Fruit fly (Drosophila melanogaster) whole organism, prepupa: ENCODE results near the gene Ptip.
A peak's percentile ranks its signal among the peaks of the same experiment; 100 is the strongest.

Experiments
- CG10669 ChIP-seq: fragments of 200-800 bp; sonication (Bioruptor generic); optimal IDR thresholded peaks from 3 replicates; lab custom pipeline; 2018; ENCODE audit warnings: missing biosample characterization, mild to moderate bottlenecking, missing genetic modification characterization, moderate library complexity
- CG11294 ChIP-seq: fragments of 200-800 bp; sonication (Bioruptor generic); IDR thresholded peaks from 2 replicates; pipeline ENCODE4 v1.3.6; 2022; ENCODE audit warnings: missing biosample characterization, missing genetic modification characterization
- CG11762 ChIP-seq: fragments of 200-800 bp; sonication (Bioruptor generic); optimal IDR thresholded peaks from 3 replicates; lab custom pipeline; 2016; ENCODE audit warnings: missing biosample characterization, missing genetic modification characterization; ENCODE audit not compliant: insufficient read depth
- CG11902 ChIP-seq: fragments of 200-800 bp; sonication (Bioruptor generic); optimal IDR thresholded peaks from 3 replicates; lab custom pipeline; 2016; ENCODE audit warnings: missing biosample characterization, missing genetic modification characterization
- CG15336 ChIP-seq: fragments of 200-800 bp; sonication (Bioruptor generic); IDR thresholded peaks from 2 replicates; pipeline ENCODE4 v1.3.6; 2022; ENCODE audit warnings: missing biosample characterization, missing genetic modification characterization
- CG1621 ChIP-seq: fragments of 200-800 bp; sonication (Bioruptor generic); optimal IDR thresholded peaks from 3 replicates; lab custom pipeline; 2018; ENCODE audit warnings: missing biosample characterization, mild to moderate bottlenecking, missing genetic modification characterization
- CG3032 ChIP-seq: fragments of 200-800 bp; optimal IDR thresholded peaks from 2 replicates; lab custom pipeline; 2019; ENCODE audit warnings: missing biosample characterization, mild to moderate bottlenecking, missing genetic modification characterization, moderate library complexity
- CG31627 ChIP-seq: fragments of 200-800 bp; sonication (Bioruptor generic); optimal IDR thresholded peaks from 3 replicates; lab custom pipeline; 2016; ENCODE audit warnings: missing biosample characterization, missing genetic modification characterization
- CG32006 ChIP-seq: fragments of 200-800 bp; sonication (Bioruptor generic); optimal IDR thresholded peaks from 3 replicates; lab custom pipeline; 2017; ENCODE audit warnings: missing biosample characterization, mild to moderate bottlenecking, missing genetic modification characterization
- CG34406 ChIP-seq: fragments of 200-800 bp; sonication (Bioruptor generic); optimal IDR thresholded peaks from 3 replicates; lab custom pipeline; 2016; ENCODE audit warnings: missing biosample characterization, missing genetic modification characterization
- CG3919 ChIP-seq: fragments of 200-800 bp; sonication (Bioruptor generic); optimal IDR thresholded peaks from 3 replicates; lab custom pipeline; 2016; ENCODE audit warnings: missing biosample characterization, missing genetic modification characterization
- CG6276 ChIP-seq: fragments of 200-800 bp; sonication (Bioruptor generic); optimal IDR thresholded peaks from 2 replicates; lab custom pipeline; 2017; ENCODE audit warnings: missing biosample characterization, mild to moderate bottlenecking, missing genetic modification characterization
- CG6808 ChIP-seq: fragments of 200-800 bp; sonication (Bioruptor generic); optimal IDR thresholded peaks from 3 replicates; lab custom pipeline; 2017; ENCODE audit warnings: missing biosample characterization, missing genetic modification characterization, mild to moderate bottlenecking, moderate library complexity, missing genetic modification reagents
- CG7368 ChIP-seq: fragments of 200-800 bp; sonication (Bioruptor generic); optimal IDR thresholded peaks from 3 replicates; lab custom pipeline; 2016; ENCODE audit warnings: missing biosample characterization, missing genetic modification characterization
- CG8119 ChIP-seq: fragments of 200-800 bp; sonication (Bioruptor generic); IDR thresholded peaks from 3 replicates; pipeline ENCODE4 v1.3.6; 2022; ENCODE audit warnings: missing biosample characterization, missing genetic modification characterization
- CG8319 ChIP-seq: fragments of 200-800 bp; sonication (Bioruptor generic); optimal IDR thresholded peaks from 3 replicates; lab custom pipeline; 2016; ENCODE audit warnings: missing biosample characterization, missing genetic modification characterization
- CG8632 ChIP-seq: fragments of 200-800 bp; sonication (Bioruptor generic); optimal IDR thresholded peaks from 3 replicates; lab custom pipeline; 2016; ENCODE audit warnings: missing biosample characterization, missing genetic modification characterization
- CG9139 ChIP-seq: fragments of 200-800 bp; sonication (Bioruptor generic); optimal IDR thresholded peaks from 3 replicates; lab custom pipeline; 2017; ENCODE audit warnings: missing biosample characterization, mild to moderate bottlenecking, missing genetic modification characterization
- Eip75B ChIP-seq: fragments of 200-800 bp; sonication (Bioruptor generic); optimal IDR thresholded peaks from 3 replicates; lab custom pipeline; 2016; ENCODE audit warnings: missing biosample characterization, missing genetic modification characterization
- Eip78C ChIP-seq: fragments of 200-800 bp; sonication (Bioruptor generic); peaks from one replicate; lab custom pipeline; 2016; ENCODE audit warnings: missing biosample characterization, missing genetic modification characterization
- Eip93F ChIP-seq: fragments of 200-800 bp; sonication (Bioruptor generic); optimal IDR thresholded peaks from 2 replicates; lab custom pipeline; 2016; ENCODE audit warnings: missing biosample characterization, mild to moderate bottlenecking, missing genetic modification characterization
- Ets21C ChIP-seq: fragments of 200-800 bp; sonication (Bioruptor generic); optimal IDR thresholded peaks from 3 replicates; lab custom pipeline; 2016; ENCODE audit warnings: missing biosample characterization, missing genetic modification characterization
- Ets96B ChIP-seq: fragments of 200-800 bp; optimal IDR thresholded peaks from 2 replicates; lab custom pipeline; 2019; ENCODE audit warnings: missing biosample characterization, mild to moderate bottlenecking, missing genetic modification characterization, moderate library complexity
- Hr39 ChIP-seq: fragments of 200-800 bp; sonication (Bioruptor generic); optimal IDR thresholded peaks from 2 replicates; lab custom pipeline; 2016; ENCODE audit warnings: missing biosample characterization, missing genetic modification characterization
- Met ChIP-seq: fragments of 200-800 bp; sonication (Bioruptor generic); optimal IDR thresholded peaks from 3 replicates; lab custom pipeline; 2016; ENCODE audit warnings: missing biosample characterization, missing genetic modification characterization
- OdsH ChIP-seq: fragments of 200-800 bp; sonication (Bioruptor generic); optimal IDR thresholded peaks from 3 replicates; lab custom pipeline; 2016; ENCODE audit warnings: missing biosample characterization, missing genetic modification characterization
- Smox ChIP-seq: fragments of 200-800 bp; sonication (Bioruptor generic); optimal IDR thresholded peaks from 3 replicates; lab custom pipeline; 2016; ENCODE audit warnings: missing biosample characterization, missing genetic modification characterization
- Sox14 ChIP-seq: fragments of 200-800 bp; sonication (Bioruptor generic); optimal IDR thresholded peaks from 3 replicates; lab custom pipeline; 2016; ENCODE audit warnings: missing biosample characterization, missing genetic modification characterization
- Sox15 ChIP-seq: fragments of 200-800 bp; sonication (Bioruptor generic); optimal IDR thresholded peaks from 3 replicates; lab custom pipeline; 2016; ENCODE audit warnings: missing biosample characterization, missing genetic modification characterization
- achi ChIP-seq: fragments of 200-800 bp; sonication (Bioruptor generic); optimal IDR thresholded peaks from 3 replicates; lab custom pipeline; 2016; ENCODE audit warnings: missing biosample characterization, missing genetic modification characterization
- dac ChIP-seq: fragments of 200-800 bp; sonication (Bioruptor generic); optimal IDR thresholded peaks from 2 replicates; lab custom pipeline; 2017; ENCODE audit warnings: missing biosample characterization, mild to moderate bottlenecking, missing genetic modification characterization
- dsx ChIP-seq: fragments of 200-800 bp; optimal IDR thresholded peaks from 3 replicates; lab custom pipeline; 2019; ENCODE audit warnings: missing biosample characterization, mild to moderate bottlenecking, missing genetic modification characterization, moderate library complexity; ENCODE audit not compliant: poor library complexity, severe bottlenecking
- eg ChIP-seq: fragments of 200-800 bp; sonication (Bioruptor generic); IDR thresholded peaks from 3 replicates; pipeline ENCODE4 v1.3.6; 2022; ENCODE audit warnings: missing biosample characterization, missing genetic modification characterization
- esn ChIP-seq: fragments of 200-800 bp; sonication (Bioruptor generic); optimal IDR thresholded peaks from 2 replicates; lab custom pipeline; 2016; ENCODE audit warnings: missing biosample characterization, mild to moderate bottlenecking, missing genetic modification characterization, moderate library complexity
- fd85E ChIP-seq: fragments of 200-800 bp; sonication (Bioruptor generic); optimal IDR thresholded peaks from 3 replicates; lab custom pipeline; 2016; ENCODE audit warnings: missing biosample characterization, missing genetic modification characterization
- fkh ChIP-seq: fragments of 200-800 bp; sonication (Bioruptor generic); optimal IDR thresholded peaks from 3 replicates; lab custom pipeline; 2017; ENCODE audit warnings: missing biosample characterization, mild to moderate bottlenecking, missing genetic modification characterization, moderate library complexity
- lz ChIP-seq: fragments of 200-800 bp; sonication (Bioruptor generic); optimal IDR thresholded peaks from 3 replicates; lab custom pipeline; 2016; ENCODE audit warnings: missing biosample characterization, missing genetic modification characterization
- net ChIP-seq: fragments of 200-800 bp; sonication (Bioruptor generic); optimal IDR thresholded peaks from 3 replicates; lab custom pipeline; 2016; ENCODE audit warnings: missing biosample characterization, missing genetic modification characterization
- pdm3 ChIP-seq: fragments of 200-800 bp; sonication (Bioruptor generic); optimal IDR thresholded peaks from 3 replicates; lab custom pipeline; 2016; ENCODE audit warnings: missing biosample characterization, missing genetic modification characterization
- salr ChIP-seq, 2 experiments: fragments of 200-800 bp; sonication (Bioruptor generic); optimal IDR thresholded peaks; 3 replicates each; lab custom pipeline; 2016 to 2018; ENCODE audit warnings: missing biosample characterization in 2 of 2, missing genetic modification characterization in 2 of 2, mild to moderate bottlenecking in 1 of 2
- spab ChIP-seq: fragments of 200-800 bp; sonication (Bioruptor generic); optimal IDR thresholded peaks from 2 replicates; lab custom pipeline; 2017; ENCODE audit warnings: missing biosample characterization, mild to moderate bottlenecking, missing genetic modification characterization, missing genetic modification reagents
- ss ChIP-seq, 2 experiments: fragments of 200-800 bp; sonication (Bioruptor generic); optimal IDR thresholded peaks; 2 replicates in 1 of 2; 3 replicates in 1 of 2; lab custom pipeline; 2017 to 2018; ENCODE audit warnings: mild to moderate bottlenecking in 2 of 2, missing biosample characterization in 2 of 2, missing genetic modification characterization in 2 of 2, moderate library complexity in 1 of 2
- topi ChIP-seq: fragments of 200-800 bp; sonication (Bioruptor generic); optimal IDR thresholded peaks from 3 replicates; lab custom pipeline; 2016; ENCODE audit warnings: missing biosample characterization, missing genetic modification characterization

Ptip gene

dm6 chr3L:14063241-14064064 lies 34.5 kb upstream of the Ptip start (continued):
- TF ChIP-seq fkh (no peak), CG8632 (GFP tag; lab: Kevin White, UChicago) (no peak), Hr39 (no peak), fd85E (GFP tag; lab: Kevin White, UChicago) (no peak), pdm3 (GFP tag; lab: Kevin White, UChicago) (peak; percentile 48), Ets96B (tag; lab: Kevin White, UChicago) (peak; percentile 13), CG11762 (GFP tag; lab: Kevin White, UChicago) (no peak), CG3032 (tag; lab: Kevin White, UChicago) (peak; percentile 45), OdsH (GFP tag; lab: Kevin White, UChicago) (peak; percentile 27), CG8119 (GFP tag; lab: Robert Waterston, UW) (no peak), Eip93F (GFP tag; lab: Kevin White, UChicago) (no peak), CG7368 (no peak), CG3919 (no peak), Met (GFP tag; lab: Kevin White, UChicago) (no peak), spab (GFP tag; lab: Kevin White, UChicago) (no peak), lz (GFP tag; lab: Kevin White, UChicago) (no peak), achi (GFP tag; lab: Kevin White, UChicago) (peak; percentile 31), CG15336 (GFP tag; lab: Robert Waterston, UW) (no peak; the same call in 1 of the 2 replicates), salr (GFP tag; optimal IDR thresholded peaks at IDR 0.05; lab: Kevin White, UChicago) (peak in 1 of 2 experiments; percentile 75)

- no peak for TF ChIP-seq pdm3 (GFP tag; lab: Kevin White, UChicago)
- TF ChIP-seq CG1621: no peak
- TF ChIP-seq CG10669 (GFP tag; lab: Kevin White, UChicago): no peak
- TF ChIP-seq CG31627 (GFP tag; lab: Kevin White, UChicago): no peak
- TF ChIP-seq Eip78C (GFP tag; lab: Kevin White, UChicago): no peak
- no peak for TF ChIP-seq fkh
- no peak for TF ChIP-seq CG6276 (GFP tag; lab: Kevin White, UChicago)
- TF ChIP-seq Smox (GFP tag; lab: Kevin White, UChicago): no peak
- no peak for TF ChIP-seq achi (GFP tag; lab: Kevin White, UChicago)
- no peak for TF ChIP-seq ss (GFP tag; optimal IDR thresholded peaks at IDR 0.05; lab: Kevin White, UChicago)
- TF ChIP-seq Sox14 (GFP tag; lab: Kevin White, UChicago): no peak
- TF ChIP-seq Ets21C (GFP tag; lab: Kevin White, UChicago): no peak
- TF ChIP-seq dac (GFP tag; lab: Kevin White, UChicago): no peak
- TF ChIP-seq Eip75B (GFP tag; lab: Kevin White, UChicago): no peak
Observed at dm6 chr3L:14062702-14063101, 33.8 kb upstream of the Ptip start.

- TF ChIP-seq CG6808 (GFP tag; lab: Kevin White, UChicago) (peak; percentile 54), Ets21C (GFP tag; lab: Kevin White, UChicago) (no peak), CG31627 (GFP tag; lab: Kevin White, UChicago) (peak; percentile 39), dsx (GFP tag; lab: Kevin White, UChicago) (peak; percentile 24), fkh (peak; percentile 29), eg (GFP tag; lab: Robert Waterston, UW) (peak; percentile 52; the same call in 2 of the 3 replicates), Sox15 (GFP tag; lab: Kevin White, UChicago) (peak; percentile 25), CG3919 (peak; percentile 27), CG34406 (peak; percentile 35), CG10669 (GFP tag; lab: Kevin White, UChicago) (peak; percentile 34), CG15336 (GFP tag; lab: Robert Waterston, UW) (0 out of 2 replicates have a peak, but pooled peaks have one; percentile 17), salr (GFP tag; optimal IDR thresholded peaks at IDR 0.05; lab: Kevin White, UChicago) (no peak), CG9139 (GFP tag; lab: Kevin White, UChicago) (peak; percentile 49), esn (GFP tag; lab: Kevin White, UChicago) (peak; percentile 53), CG32006 (GFP tag; lab: Kevin White, UChicago) (peak; percentile 39), CG8319 (GFP tag; lab: Kevin White, UChicago) (peak; percentile 5), net (GFP tag; lab: Kevin White, UChicago) (peak; percentile 50), Ets96B (tag; lab: Kevin White, UChicago) (peak; percentile 3), CG11902 (GFP tag; lab: Kevin White, UChicago) (no peak), Eip93F (GFP tag; lab: Kevin White, UChicago) (no peak), CG11294 (no peak), fd85E (GFP tag; lab: Kevin White, UChicago) (no peak), Smox (GFP tag; lab: Kevin White, UChicago) (no peak), CG6276 (GFP tag; lab: Kevin White, UChicago) (peak; percentile 30), topi (GFP tag; lab: Kevin White, UChicago) (peak; percentile 46)
Observed at dm6 chr3L:14059266-14059974, 30.5 kb upstream of the Ptip start.
